Worm (Caenorhabditis elegans): ENCODE results near the gene gst-13.
A peak's percentile ranks its signal among the peaks of the same experiment; 100 is the strongest.

Gene gst-13

DNA sequence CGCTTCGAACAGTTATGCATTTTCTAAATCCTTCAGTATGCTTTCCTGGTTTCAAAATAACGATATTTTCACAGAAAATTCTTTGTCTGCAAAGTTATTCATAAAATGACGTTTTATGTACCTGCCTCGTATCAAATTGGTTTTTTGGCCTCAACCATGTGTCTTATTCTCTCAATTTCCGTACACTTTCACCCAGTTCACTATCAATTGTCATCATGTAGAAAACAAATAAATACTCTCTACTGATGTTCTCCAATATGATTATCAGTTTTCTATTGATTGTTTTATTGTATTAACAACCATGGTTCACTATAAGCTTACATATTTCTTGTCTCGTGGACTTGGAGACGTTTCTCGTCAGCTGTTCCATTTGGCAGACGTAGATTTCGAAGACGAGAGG lies at the start of gene gst-13:
gst-13 (plus strand) TSS at position 218 of the 400 bp plus-strand sequence.
- no peak for TF ChIP-seq B0336.3 (GFP tag; IDR thresholded peaks at IDR 0.05)
- peak; percentile 84 for TF ChIP-seq nhr-80 (tag; optimal IDR thresholded peaks at IDR 0.05)

DNA sequence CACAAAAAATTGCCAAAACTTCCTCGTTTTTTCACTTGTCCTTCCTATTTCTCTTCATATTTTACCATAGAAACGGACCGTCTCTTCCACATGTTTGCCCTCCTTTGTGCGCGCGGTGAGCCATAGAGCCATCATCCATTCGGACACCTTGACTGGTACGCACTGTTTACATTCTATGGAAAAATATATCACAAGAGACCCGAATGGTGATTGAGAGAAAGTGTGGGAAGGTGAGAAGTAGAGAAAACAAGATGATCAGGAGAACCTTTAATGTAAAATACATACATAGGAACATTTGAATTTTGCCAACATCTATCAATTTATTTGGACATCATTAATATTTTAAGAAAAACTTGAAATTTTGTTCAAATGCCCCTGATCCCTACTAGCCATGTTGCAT lies 45.3 kb upstream of the gst-13 start:
- TF ChIP-seq lin-54 (GFP tag; optimal IDR thresholded peaks at IDR 0.05) (no peak), attf-6 (GFP tag; IDR thresholded peaks at IDR 0.05) (no peak)

DNA sequence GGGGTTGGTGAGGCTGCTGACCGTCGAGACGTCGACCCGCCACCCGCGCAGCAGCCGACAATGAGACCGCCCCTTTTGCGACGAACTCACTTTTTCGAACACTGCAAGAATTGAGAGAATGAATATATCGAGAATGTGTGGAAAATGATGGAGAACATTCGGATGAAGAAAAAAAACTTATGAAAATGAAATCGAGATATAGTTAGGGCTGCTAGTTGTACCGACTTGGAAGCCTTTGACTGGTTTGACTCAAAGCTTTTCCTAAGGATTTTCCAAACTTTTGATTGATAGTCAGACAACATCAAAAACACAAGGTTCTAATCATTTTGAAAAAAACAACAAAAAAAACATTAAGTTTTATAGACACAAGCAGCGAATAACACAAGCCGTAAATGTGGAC lies 42.9 kb upstream of the gst-13 start, which contains the start of gene sym-2:
sym-2 (minus strand) TSS at position 101 of the 400 bp plus-strand sequence.
- no peak for TF ChIP-seq dpl-1 (GFP tag; optimal IDR thresholded peaks at IDR 0.05)
- TF ChIP-seq mcd-1 (GFP tag; IDR thresholded peaks at IDR 0.05) = no peak
- no peak for TF ChIP-seq ceh-79 (tag; optimal IDR thresholded peaks at IDR 0.05)

DNA sequence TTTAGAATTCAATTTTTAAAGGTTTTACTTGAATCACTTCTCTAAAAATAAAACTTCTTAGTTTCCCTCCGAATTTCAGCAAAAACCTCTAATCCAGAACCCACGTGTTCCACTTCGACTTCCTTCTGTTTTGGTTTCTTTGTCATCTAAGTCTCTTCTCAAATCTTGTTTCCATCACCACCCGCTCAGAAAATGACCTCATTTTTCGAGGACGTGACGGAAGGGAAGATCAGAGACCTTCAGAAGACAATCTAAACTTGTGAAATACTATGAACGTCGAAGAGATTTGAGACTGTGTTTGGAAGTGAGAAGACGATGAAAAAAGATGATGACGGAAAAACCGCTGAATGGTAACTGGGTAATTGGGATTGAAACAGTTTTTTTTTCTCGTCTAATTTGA lies 41.6 kb upstream of the gst-13 start:
- TF ChIP-seq rec-8 (tag; optimal IDR thresholded peaks at IDR 0.05) = no peak
- no peak for TF ChIP-seq somi-1 (GFP tag; optimal IDR thresholded peaks at IDR 0.05)
- TF ChIP-seq mes-4 (tag; optimal IDR thresholded peaks at IDR 0.05) = no peak
- no peak for TF ChIP-seq Y53G8AR.9 (GFP tag; conservative IDR thresholded peaks at IDR 0.05)
- no peak for TF ChIP-seq dpl-1 (GFP tag; optimal IDR thresholded peaks at IDR 0.05)
- no peak for TF ChIP-seq xnd-1 (tag; optimal IDR thresholded peaks at IDR 0.05)
- TF ChIP-seq lir-1 (GFP tag; conservative IDR thresholded peaks at IDR 0.05) = no peak
- no peak for TF ChIP-seq ets-4 (GFP tag; optimal IDR thresholded peaks at IDR 0.05)
- TF ChIP-seq die-1 (tag; optimal IDR thresholded peaks at IDR 0.05) = no peak
- TF ChIP-seq Y56A3A.18 (GFP tag; IDR thresholded peaks at IDR 0.05) = no peak
- TF ChIP-seq snpc-1.3 (tag; optimal IDR thresholded peaks at IDR 0.05; ENCODE audit: insufficient read depth) = no peak
- no peak for TF ChIP-seq let-607 (tag; optimal IDR thresholded peaks at IDR 0.05)
- no peak for TF ChIP-seq fkh-3 (tag; optimal IDR thresholded peaks at IDR 0.05)

DNA sequence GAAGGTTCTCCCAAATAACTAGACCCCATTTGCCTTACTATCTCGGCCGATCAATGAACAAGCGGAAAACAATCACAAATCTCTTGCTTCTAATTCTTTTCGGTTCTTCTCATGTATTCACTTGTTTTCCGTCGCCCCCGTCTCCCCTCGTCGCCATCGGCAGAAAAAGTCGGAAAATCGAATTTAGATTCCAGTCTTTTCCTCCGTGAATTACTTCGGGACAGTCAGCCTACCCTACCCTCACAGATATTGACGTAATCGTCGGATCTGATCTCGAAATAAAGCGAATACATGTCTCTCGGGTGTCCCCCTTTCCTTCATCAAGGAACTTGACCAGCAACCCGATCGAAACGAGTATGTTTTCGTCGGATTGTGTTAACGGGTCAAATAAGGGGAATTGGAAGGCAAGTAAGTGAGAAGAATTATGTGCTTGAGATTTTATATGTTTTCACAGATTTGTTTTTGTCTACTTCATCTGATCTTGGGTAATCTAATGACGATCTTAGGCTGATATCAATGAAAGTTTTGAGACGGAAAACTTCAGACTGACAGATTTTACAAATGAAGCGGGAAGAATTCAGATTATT lies 40.7 kb upstream of the gst-13 start:
- TF ChIP-seq ceh-27 (GFP tag; optimal IDR thresholded peaks at IDR 0.05) (no peak), ceh-40 (GFP tag; IDR thresholded peaks at IDR 0.05) (0 out of 2 replicates have a peak, but pooled peaks have one; percentile 14)

DNA sequence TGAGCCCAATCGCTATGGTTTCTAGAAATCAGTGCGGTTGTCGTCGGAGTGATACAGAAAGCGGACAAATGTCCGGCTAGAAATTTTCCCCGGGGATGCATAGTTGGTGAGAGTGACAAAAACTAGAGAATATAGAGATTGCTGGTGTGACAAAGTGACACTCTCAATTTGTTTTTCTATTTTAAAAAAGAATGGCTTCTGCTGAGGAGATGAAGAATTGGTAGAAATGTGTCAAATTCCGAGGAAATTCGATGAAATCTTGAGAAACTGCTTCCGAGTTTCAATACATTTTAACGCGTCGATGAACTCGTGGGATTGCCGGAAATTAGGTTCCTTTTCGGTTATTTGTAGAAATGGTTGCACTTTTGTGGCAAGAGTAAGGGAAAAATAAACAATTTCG lies 37.1 kb upstream of the gst-13 start, which contains the start of gene twk-4:
twk-4 (minus strand) TSS at position 101 of the 400 bp plus-strand sequence.
- TF ChIP-seq pha-4 (tag; optimal IDR thresholded peaks at IDR 0.05) (no peak), egrh-3 (GFP tag; IDR thresholded peaks at IDR 0.05) (no peak), ceh-27 (GFP tag; optimal IDR thresholded peaks at IDR 0.05) (no peak), cebp-1 (GFP tag; IDR thresholded peaks at IDR 0.05) (no peak), cebp-1 (tag; optimal IDR thresholded peaks at IDR 0.05) (no peak), Y53F4B.3 (GFP tag; IDR thresholded peaks at IDR 0.05) (no peak), C17E4.6 (GFP tag; IDR thresholded peaks at IDR 0.05) (no peak), snpc-3.4 (tag; optimal IDR thresholded peaks at IDR 0.05) (no peak), K12H6.12 (tag; optimal IDR thresholded peaks at IDR 0.05) (no peak), attf-5 (GFP tag; optimal IDR thresholded peaks at IDR 0.05) (no peak), snpc-4 (GFP tag; optimal IDR thresholded peaks at IDR 0.05) (no peak), snpc-4 (tag; optimal IDR thresholded peaks at IDR 0.05) (no peak)

Measured in whole organism, young adult.